Worm (Caenorhabditis elegans): ENCODE measurements around the gene mif-1.
A peak's percentile ranks its signal among the peaks of the same experiment; 100 is the strongest.

Gene mif-1

ce11 chrIII:11810447-11810846 lies 37.5 kb upstream of the mif-1 start, which contains the start of gene C18D11.6:
C18D11.6 (plus strand) TSS chrIII:11810556.
- TF ChIP-seq egl-27 (tag; optimal IDR thresholded peaks at IDR 0.05) (no peak), nhr-25 (tag; optimal IDR thresholded peaks at IDR 0.05) (no peak), mml-1 (tag; optimal IDR thresholded peaks at IDR 0.05) (no peak), nhr-28 (tag; optimal IDR thresholded peaks at IDR 0.05) (no peak), hmg-11 (tag; optimal IDR thresholded peaks at IDR 0.05) (no peak), unc-39 (tag; optimal IDR thresholded peaks at IDR 0.05) (no peak), ama-1 (optimal IDR thresholded peaks at IDR 0.05) (no peak)

- no peak for TF ChIP-seq tbx-2 (tag; optimal IDR thresholded peaks at IDR 0.05)
- peak; percentile 52 for TF ChIP-seq nhr-23 (tag; optimal IDR thresholded peaks at IDR 0.05)
- no peak for TF ChIP-seq ceh-9 (tag; optimal IDR thresholded peaks at IDR 0.05)
- peak; percentile 65 for TF ChIP-seq nhr-43 (tag; optimal IDR thresholded peaks at IDR 0.05; ENCODE audit: poor library complexity, severe bottlenecking)
- no peak for TF ChIP-seq fkh-2 (tag; optimal IDR thresholded peaks at IDR 0.05)
- no peak for TF ChIP-seq ztf-11 (tag; optimal IDR thresholded peaks at IDR 0.05)
- no peak for TF ChIP-seq jun-1 (tag; optimal IDR thresholded peaks at IDR 0.05)
- TF ChIP-seq nhr-25 (tag; optimal IDR thresholded peaks at IDR 0.05): peak; percentile 65
- TF ChIP-seq nfya-1 (tag; optimal IDR thresholded peaks at IDR 0.05; ENCODE audit: insufficient read depth): peak; percentile 0
- peak; percentile 1 for TF ChIP-seq hmg-11 (tag; optimal IDR thresholded peaks at IDR 0.05)
Measured at ce11 chrIII:11811839-11812238, 36.1 kb upstream of the mif-1 start.

ce11 chrIII:11814653-11815052 lies 33.3 kb upstream of the mif-1 start:
- TF ChIP-seq nhr-25 (tag; optimal IDR thresholded peaks at IDR 0.05) (peak; percentile 45), nhr-23 (tag; optimal IDR thresholded peaks at IDR 0.05) (peak; percentile 20), snpc-4 (tag; optimal IDR thresholded peaks at IDR 0.05) (no peak)

- TF ChIP-seq daf-12 (tag; optimal IDR thresholded peaks at IDR 0.05) (no peak), nhr-25 (tag; optimal IDR thresholded peaks at IDR 0.05) (peak; percentile 67)
Measured at ce11 chrIII:11816523-11817003, 31.4 kb upstream of the mif-1 start, which contains the start of gene C18D11.1. C18D11.1 (plus strand) TSS chrIII:11816573.

ce11 chrIII:11817865-11818264 lies 30.1 kb upstream of the mif-1 start:
- TF ChIP-seq egl-27 (tag; optimal IDR thresholded peaks at IDR 0.05) (no peak), elt-2 (tag; optimal IDR thresholded peaks at IDR 0.05) (no peak), elt-3 (tag; optimal IDR thresholded peaks at IDR 0.05) (no peak), ceh-82 (tag; optimal IDR thresholded peaks at IDR 0.05) (no peak), zag-1 (tag; optimal IDR thresholded peaks at IDR 0.05) (no peak), snpc-4 (tag; optimal IDR thresholded peaks at IDR 0.05) (peak; percentile 61), hmg-11 (tag; optimal IDR thresholded peaks at IDR 0.05) (no peak), unc-39 (tag; optimal IDR thresholded peaks at IDR 0.05) (no peak)

ce11 chrIII:11822407-11822806 lies 25.5 kb upstream of the mif-1 start, which contains the start of gene maa-1:
maa-1 (minus strand) TSS chrIII:11822526.
- TF ChIP-seq hmg-11 (tag; optimal IDR thresholded peaks at IDR 0.05) (no peak), fkh-2 (tag; optimal IDR thresholded peaks at IDR 0.05) (no peak), ceh-28 (tag; optimal IDR thresholded peaks at IDR 0.05) (peak; percentile 7), egl-27 (tag; optimal IDR thresholded peaks at IDR 0.05) (no peak), fkh-10 (GFP tag; optimal IDR thresholded peaks at IDR 0.05) (no peak), elt-1 (tag; optimal IDR thresholded peaks at IDR 0.05) (no peak), elt-2 (tag; optimal IDR thresholded peaks at IDR 0.05) (peak; percentile 89), pha-4 (tag; optimal IDR thresholded peaks at IDR 0.05) (peak; percentile 68), R02D3.7 (tag; optimal IDR thresholded peaks at IDR 0.05) (no peak), ztf-11 (tag; optimal IDR thresholded peaks at IDR 0.05) (no peak), elt-3 (tag; optimal IDR thresholded peaks at IDR 0.05) (no peak), nfya-1 (tag; optimal IDR thresholded peaks at IDR 0.05; ENCODE audit: insufficient read depth) (no peak), nhr-77 (tag; optimal IDR thresholded peaks at IDR 0.05) (no peak), pqm-1 (tag; optimal IDR thresholded peaks at IDR 0.05) (peak; percentile 78), nhr-43 (tag; optimal IDR thresholded peaks at IDR 0.05; ENCODE audit: poor library complexity, severe bottlenecking) (no peak), ceh-16 (tag; optimal IDR thresholded peaks at IDR 0.05) (no peak), ama-1 (optimal IDR thresholded peaks at IDR 0.05) (no peak), mml-1 (tag; optimal IDR thresholded peaks at IDR 0.05) (no peak), lsy-12 (tag; optimal IDR thresholded peaks at IDR 0.05) (no peak), ztf-4 (tag; optimal IDR thresholded peaks at IDR 0.05) (no peak), nhr-237 (tag; optimal IDR thresholded peaks at IDR 0.05) (no peak), tbx-2 (tag; optimal IDR thresholded peaks at IDR 0.05) (no peak), snpc-4 (tag; optimal IDR thresholded peaks at IDR 0.05) (no peak), nhr-12 (tag; optimal IDR thresholded peaks at IDR 0.05) (no peak), aly-2 (tag; optimal IDR thresholded peaks at IDR 0.05) (no peak)
